Worm (Caenorhabditis elegans): ENCODE results near the gene daf-4.
A peak's percentile ranks its signal among the peaks of the same experiment; 100 is the strongest.

daf-4 gene

ce11 chrIII:5678935-5679334 lies 54.0 kb downstream of the daf-4 start, which contains the start of the genes ska-3 and rps-12 (continued):
- peak; percentile 69 for TF ChIP-seq mxl-2 (GFP tag; conservative IDR thresholded peaks at IDR 0.05)
- peak; percentile 97 for TF ChIP-seq lin-13 (GFP tag; optimal IDR thresholded peaks at IDR 0.05)
- peak; percentile 90 to 97 for TF ChIP-seq mdl-1 (tag; optimal IDR thresholded peaks at IDR 0.05)
- TF ChIP-seq ceh-32 (tag; optimal IDR thresholded peaks at IDR 0.05; ENCODE audit: poor library complexity): peak; percentile 73
- peak; percentile 98 for TF ChIP-seq dmd-6 (GFP tag; IDR thresholded peaks at IDR 0.05)
- no peak for TF ChIP-seq F44E2.7 (GFP tag; IDR thresholded peaks at IDR 0.05)
- TF ChIP-seq nhr-237 (tag; optimal IDR thresholded peaks at IDR 0.05): peak; percentile 67
- no peak for TF ChIP-seq daf-8 (GFP tag; IDR thresholded peaks at IDR 0.05)
- TF ChIP-seq pha-4 (GFP tag; IDR thresholded peaks at IDR 0.05): peak; percentile 94
- TF ChIP-seq pha-4 (tag; optimal IDR thresholded peaks at IDR 0.05): peak; percentile 99
- TF ChIP-seq nhr-48 (tag; optimal IDR thresholded peaks at IDR 0.05): peak; percentile 84
- peak; percentile 93 for TF ChIP-seq F37D6.2 (tag; optimal IDR thresholded peaks at IDR 0.05)
- no peak for TF ChIP-seq T20F7.1 (GFP tag; optimal IDR thresholded peaks at IDR 0.05)
- peak; percentile 97 for TF ChIP-seq lin-15B (tag; optimal IDR thresholded peaks at IDR 0.05)
- TF ChIP-seq ctbp-1 (GFP tag; IDR thresholded peaks at IDR 0.05): peak; percentile 95
- TF ChIP-seq hlh-11 (tag; optimal IDR thresholded peaks at IDR 0.05): peak; percentile 95
- peak; percentile 92 to 98 for TF ChIP-seq lsy-2 (tag; optimal IDR thresholded peaks at IDR 0.05)
- peak; percentile 100 for TF ChIP-seq nhr-11 (tag; optimal IDR thresholded peaks at IDR 0.05)
- TF ChIP-seq dpl-1 (GFP tag; optimal IDR thresholded peaks at IDR 0.05): peak; percentile 99
- TF ChIP-seq F49E8.2 (tag; optimal IDR thresholded peaks at IDR 0.05; ENCODE audit: borderline replicate concordance): peak; percentile 52
- TF ChIP-seq ZK546.5 (tag; optimal IDR thresholded peaks at IDR 0.05): peak in 1 of 2 experiments; percentile 87
- TF ChIP-seq lin-1 (GFP tag; IDR thresholded peaks at IDR 0.05): peak; percentile 78
- TF ChIP-seq spr-1 (tag; optimal IDR thresholded peaks at IDR 0.05): peak; percentile 94
- peak; percentile 100 for TF ChIP-seq lin-38 (GFP tag; IDR thresholded peaks at IDR 0.05)
- TF ChIP-seq ztf-11 (tag; optimal IDR thresholded peaks at IDR 0.05): peak; percentile 44
- peak; percentile 94 for TF ChIP-seq jun-1 (tag; optimal IDR thresholded peaks at IDR 0.05)
- peak; percentile 96 for TF ChIP-seq dmd-9 (GFP tag; IDR thresholded peaks at IDR 0.05)
- TF ChIP-seq ces-1 (GFP tag; optimal IDR thresholded peaks at IDR 0.05): peak; percentile 80
- peak; percentile 89 for TF ChIP-seq lin-29 (GFP tag; IDR thresholded peaks at IDR 0.05)
- peak; percentile 94 for TF ChIP-seq spr-3 (GFP tag; optimal IDR thresholded peaks at IDR 0.05)
- TF ChIP-seq zip-2 (tag; optimal IDR thresholded peaks at IDR 0.05): peak; percentile 88
- peak; percentile 29 for TF ChIP-seq lir-3 (tag; optimal IDR thresholded peaks at IDR 0.05)
- TF ChIP-seq Y105C5A.15 (GFP tag; IDR thresholded peaks at IDR 0.05): no peak
- peak; percentile 58 for TF ChIP-seq snpc-4 (tag; optimal IDR thresholded peaks at IDR 0.05)
- peak; percentile 97 for TF ChIP-seq T26A8.4 (GFP tag; IDR thresholded peaks at IDR 0.05)
- no peak for TF ChIP-seq unc-39 (tag; optimal IDR thresholded peaks at IDR 0.05)
- peak; percentile 98 for TF ChIP-seq R02D3.7 (tag; optimal IDR thresholded peaks at IDR 0.05)
- TF ChIP-seq nhr-111 (GFP tag; optimal IDR thresholded peaks at IDR 0.05): no peak
- peak; percentile 35 for TF ChIP-seq cey-2 (tag; optimal IDR thresholded peaks at IDR 0.05; ENCODE audit: borderline replicate concordance, insufficient read depth)
- TF ChIP-seq daf-12 (tag; optimal IDR thresholded peaks at IDR 0.05): no peak
- TF ChIP-seq madf-9 (GFP tag; conservative IDR thresholded peaks at IDR 0.05): peak; percentile 93
- TF ChIP-seq duxl-1 (tag; optimal IDR thresholded peaks at IDR 0.05; ENCODE audit: poor library complexity): peak; percentile 96
- peak; percentile 90 for TF ChIP-seq mdt-29 (GFP tag; IDR thresholded peaks at IDR 0.05)
- TF ChIP-seq zfp-2 (tag; optimal IDR thresholded peaks at IDR 0.05): peak; percentile 99
- TF ChIP-seq tra-1 (GFP tag; IDR thresholded peaks at IDR 0.05): peak; percentile 95
- TF ChIP-seq saeg-2 (GFP tag; IDR thresholded peaks at IDR 0.05): peak; percentile 85
- peak; percentile 97 for TF ChIP-seq nhr-25 (tag; optimal IDR thresholded peaks at IDR 0.05; ENCODE audit: borderline replicate concordance, insufficient read depth)
- TF ChIP-seq aly-2 (tag; optimal IDR thresholded peaks at IDR 0.05): no peak
- 0 out of 2 replicates have a peak, but pooled peaks have one; percentile 4 for TF ChIP-seq lim-7 (GFP tag; IDR thresholded peaks at IDR 0.05)
- TF ChIP-seq nhr-76 (tag; optimal IDR thresholded peaks at IDR 0.05): peak; percentile 75
- peak; percentile 68; the same call in 1 of the 2 replicates for TF ChIP-seq snpc-1.2 (GFP tag; IDR thresholded peaks at IDR 0.05)
